Fruit fly (Drosophila melanogaster): ENCODE results near the gene Aven.

The Aven gene

DNA sequence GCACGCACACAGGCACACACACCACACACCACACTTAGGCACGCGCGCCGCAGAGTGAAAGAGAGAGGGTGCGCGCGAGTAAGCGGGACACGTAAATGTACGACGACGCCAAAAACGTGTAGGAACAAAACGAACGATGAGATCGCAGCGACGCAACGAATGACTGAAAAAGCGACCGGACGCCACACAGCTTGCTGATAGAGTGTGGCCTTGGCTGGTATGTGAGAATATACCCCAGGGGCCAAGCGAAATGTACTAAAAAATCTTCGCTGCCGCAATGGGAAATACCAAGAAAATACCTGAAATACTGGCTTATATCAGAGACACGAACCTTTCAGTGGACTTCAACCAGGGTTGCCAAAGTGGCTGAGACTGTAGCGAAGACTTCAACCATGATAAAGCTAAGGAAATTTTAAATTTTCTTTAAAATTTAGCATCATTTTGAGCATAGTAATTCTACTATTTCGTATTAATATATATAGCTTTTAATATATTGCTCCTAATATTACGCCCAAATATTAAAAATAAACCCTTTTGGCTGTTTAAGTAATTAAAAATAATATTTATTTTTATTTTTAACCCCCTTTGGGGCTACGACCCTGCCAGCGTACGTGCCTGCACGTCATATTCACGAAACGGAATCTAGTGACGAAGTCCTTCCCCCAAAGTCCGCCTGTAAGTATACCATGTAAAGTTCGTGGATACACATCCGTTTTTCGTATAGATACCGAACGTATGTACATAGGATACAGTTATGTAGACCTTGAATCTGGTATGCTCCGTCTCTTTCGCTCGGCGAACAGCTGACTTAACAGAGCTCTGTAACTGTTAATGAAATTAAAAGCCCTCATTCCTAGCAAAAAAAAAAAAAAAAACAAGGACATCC, 46.2 kb downstream of the Aven start, which contains the start of gene Pits (continued):
- TF ChIP-seq bbx (GFP tag; IDR thresholded peaks at IDR 0.05; ENCODE audit: partially characterized antibody): peak; percentile 71
- TF ChIP-seq fru (optimal IDR thresholded peaks at IDR 0.05): no peak
- peak; percentile 66; the same call in 1 of the 2 replicates for TF ChIP-seq NFAT (GFP tag; IDR thresholded peaks at IDR 0.05)
- TF ChIP-seq Scr (GFP tag; IDR thresholded peaks at IDR 0.05; ENCODE audit: partially characterized antibody): peak; percentile 26
- TF ChIP-seq gsb-n (tag; optimal IDR thresholded peaks at IDR 0.05): peak; percentile 16
- no peak for TF ChIP-seq kni (GFP tag; optimal IDR thresholded peaks at IDR 0.05)
- TF ChIP-seq z (GFP tag; IDR thresholded peaks at IDR 0.05): no peak
- TF ChIP-seq CG7963 (GFP tag; IDR thresholded peaks at IDR 0.05; ENCODE audit: partially characterized antibody): no peak
- TF ChIP-seq pb (GFP tag; optimal IDR thresholded peaks at IDR 0.05): peak; percentile 30
- TF ChIP-seq CG11723 (GFP tag; optimal IDR thresholded peaks at IDR 0.05): peak; percentile 15
- TF ChIP-seq amos (GFP tag; IDR thresholded peaks at IDR 0.05; ENCODE audit: partially characterized antibody): peak; percentile 59; the same call in 1 of the 2 replicates
- no peak for TF ChIP-seq Taf1 (GFP tag; IDR thresholded peaks at IDR 0.05)
- no peak for TF ChIP-seq tap (tag; optimal IDR thresholded peaks at IDR 0.05)
- TF ChIP-seq Sry-β (GFP tag; optimal IDR thresholded peaks at IDR 0.05): no peak
- TF ChIP-seq klu (GFP tag; IDR thresholded peaks at IDR 0.05): peak; percentile 57; the same call in 1 of the 2 replicates
- TF ChIP-seq trh (GFP tag; optimal IDR thresholded peaks at IDR 0.05): no peak
- TF ChIP-seq CG17361 (GFP tag; IDR thresholded peaks at IDR 0.05): peak; percentile 50; the same call in 1 of the 3 replicates
- TF ChIP-seq HmgZ (tag; optimal IDR thresholded peaks at IDR 0.05): peak; percentile 76
- TF ChIP-seq Dbx (GFP tag; IDR thresholded peaks at IDR 0.05): peak; percentile 38
- TF ChIP-seq p53 (GFP tag; optimal IDR thresholded peaks at IDR 0.05): peak; percentile 76
- no peak for TF ChIP-seq CG7786 (GFP tag; optimal IDR thresholded peaks at IDR 0.05)
- peak; percentile 38 for TF ChIP-seq CG17359 (tag; optimal IDR thresholded peaks at IDR 0.05)
- TF ChIP-seq bab2 (GFP tag; optimal IDR thresholded peaks at IDR 0.05): peak; percentile 13
- TF ChIP-seq CG14667 (GFP tag; IDR thresholded peaks at IDR 0.05): peak; percentile 32; the same call in 1 of the 2 replicates
- TF ChIP-seq CG2199 (GFP tag; IDR thresholded peaks at IDR 0.05): peak; percentile 61; the same call in 1 of the 3 replicates
- peak; percentile 30 for TF ChIP-seq YL-1 (GFP tag; optimal IDR thresholded peaks at IDR 0.05)
- TF ChIP-seq Hsf (GFP tag; optimal IDR thresholded peaks at IDR 0.05): no peak
- TF ChIP-seq pzg (GFP tag; optimal IDR thresholded peaks at IDR 0.05): peak; percentile 97
- TF ChIP-seq so (GFP tag; IDR thresholded peaks at IDR 0.05): no peak
- TF ChIP-seq CG7556 (GFP tag; optimal IDR thresholded peaks at IDR 0.05): peak; percentile 45
- TF ChIP-seq Med (GFP tag): peak; percentile 94
- peak; percentile 33 for TF ChIP-seq CG10209 (GFP tag; optimal IDR thresholded peaks at IDR 0.05)
- TF ChIP-seq CG34422 (GFP tag; IDR thresholded peaks at IDR 0.05): peak; percentile 86
- TF ChIP-seq ci (GFP tag; IDR thresholded peaks at IDR 0.05): peak; percentile 82; the same call in 2 of the 3 replicates
- TF ChIP-seq Asciz (GFP tag; optimal IDR thresholded peaks at IDR 0.05): no peak
- TF ChIP-seq CG12104 (GFP tag; optimal IDR thresholded peaks at IDR 0.05): peak; percentile 16
- TF ChIP-seq bsh (GFP tag; optimal IDR thresholded peaks at IDR 0.05): peak in 1 of 2 experiments; percentile 34
- no peak for TF ChIP-seq CG17612 (GFP tag; IDR thresholded peaks at IDR 0.05)
- peak; percentile 54 for TF ChIP-seq nmo (GFP tag; optimal IDR thresholded peaks at IDR 0.05)
- no peak for TF ChIP-seq CG8765 (GFP tag; IDR thresholded peaks at IDR 0.05)
- no peak for TF ChIP-seq Gsc (GFP tag; IDR thresholded peaks at IDR 0.05)
- TF ChIP-seq CG8388 (GFP tag; optimal IDR thresholded peaks at IDR 0.05): peak; percentile 38
- TF ChIP-seq CG5953 (GFP tag; IDR thresholded peaks at IDR 0.05): 0 out of 2 replicates have a peak, but pooled peaks have one; percentile 23
- peak; percentile 85 for TF ChIP-seq abd-A (tag; optimal IDR thresholded peaks at IDR 0.05)
- peak; percentile 52; the same call in 2 of the 3 replicates for TF ChIP-seq gce (GFP tag; IDR thresholded peaks at IDR 0.05)
- no peak for TF ChIP-seq CG6654 (GFP tag; optimal IDR thresholded peaks at IDR 0.05)
- peak; percentile 53 for TF ChIP-seq gcm (GFP tag; optimal IDR thresholded peaks at IDR 0.05)
- no peak for TF ChIP-seq CG33557 (GFP tag; optimal IDR thresholded peaks at IDR 0.05)
